Fruit fly (Drosophila melanogaster) whole organism, embryonic: ENCODE data around the gene CG13465.
A peak's percentile ranks its signal among the peaks of the same experiment; 100 is the strongest.

Experiments used
- Ada2b ChIP-seq: fragments of 200-800 bp; sonication (Bioruptor generic); IDR thresholded peaks from 2 replicates; pipeline ENCODE4 v1.3.6; 2022; ENCODE audit warnings: missing biosample characterization, missing genetic modification characterization
- Asciz ChIP-seq: fragments of 200-800 bp; sonication (Bioruptor generic); optimal IDR thresholded peaks from 2 replicates; lab custom pipeline; 2017; ENCODE audit warnings: missing biosample characterization, mild to moderate bottlenecking, missing genetic modification characterization, missing genetic modification reagents
- CG10979 ChIP-seq: fragments of 200-800 bp; sonication (Bioruptor generic); optimal IDR thresholded peaks from 2 replicates; lab custom pipeline; 2018; ENCODE audit warnings: missing biosample characterization, mild to moderate bottlenecking, missing genetic modification characterization, moderate library complexity
- CG11504 ChIP-seq: fragments of 200-800 bp; sonication (Bioruptor generic); optimal IDR thresholded peaks from 3 replicates; lab custom pipeline; 2019; ENCODE audit warnings: missing biosample characterization, mild to moderate bottlenecking, missing genetic modification characterization, moderate library complexity
- CG12219 ChIP-seq: fragments of 200-800 bp; sonication (Bioruptor generic); optimal IDR thresholded peaks from 3 replicates; lab custom pipeline; 2018; ENCODE audit warnings: missing biosample characterization, mild to moderate bottlenecking, missing genetic modification characterization
- CG17359 ChIP-seq: fragments of 200-800 bp; sonication (Bioruptor generic); optimal IDR thresholded peaks from 3 replicates; lab custom pipeline; 2018; ENCODE audit warnings: missing biosample characterization, mild to moderate bottlenecking, missing genetic modification characterization, moderate library complexity
- CG17568 ChIP-seq: fragments of 200-800 bp; sonication (Bioruptor generic); optimal IDR thresholded peaks from 2 replicates; lab custom pipeline; 2018; ENCODE audit warnings: missing biosample characterization, mild to moderate bottlenecking, missing genetic modification characterization, moderate library complexity
- CG18476 ChIP-seq: fragments of 200-800 bp; sonication (Bioruptor generic); optimal IDR thresholded peaks from 2 replicates; lab custom pipeline; 2016; ENCODE audit warnings: missing biosample characterization, mild to moderate bottlenecking, missing genetic modification characterization
- CG2875 ChIP-seq: fragments of 200-800 bp; sonication (Bioruptor generic); optimal IDR thresholded peaks from 2 replicates; lab custom pipeline; 2017; ENCODE audit warnings: missing biosample characterization, mild to moderate bottlenecking, missing genetic modification characterization, missing genetic modification reagents
- CG2889 ChIP-seq: fragments of 200-800 bp; sonication (Bioruptor generic); IDR thresholded peaks from 3 replicates; pipeline ENCODE4 v1.3.6; 2022; ENCODE audit warnings: missing biosample characterization, missing genetic modification characterization
- CG6175 ChIP-seq: fragments of 200-800 bp; sonication (Bioruptor generic); IDR thresholded peaks from 3 replicates; pipeline ENCODE4 v1.3.6; 2022; ENCODE audit warnings: missing biosample characterization, missing genetic modification characterization
- CG6765 ChIP-seq: fragments of 200-800 bp; sonication (Bioruptor generic); optimal IDR thresholded peaks from 3 replicates; lab custom pipeline; 2017; ENCODE audit warnings: missing biosample characterization, mild to moderate bottlenecking, missing genetic modification characterization
- CG6791 ChIP-seq: fragments of 200-800 bp; sonication (Bioruptor generic); IDR thresholded peaks from 3 replicates; pipeline ENCODE4 v1.3.6; 2022; ENCODE audit warnings: missing biosample characterization, missing genetic modification characterization; ENCODE audit not compliant: partially characterized antibody
- CG7786 ChIP-seq: fragments of 200-800 bp; sonication (Bioruptor generic); optimal IDR thresholded peaks from 2 replicates; lab custom pipeline; 2016; ENCODE audit warnings: missing biosample characterization, missing genetic modification characterization
- CG8290 ChIP-seq, 3 experiments: fragments of 200-800 bp; sonication (Bioruptor generic); optimal IDR thresholded peaks; 2 replicates each; lab custom pipeline; 2016 to 2019; ENCODE audit warnings: missing biosample characterization in 3 of 3, missing genetic modification characterization in 3 of 3, mild to moderate bottlenecking in 2 of 3, moderate library complexity in 1 of 3
- CG9797 ChIP-seq: fragments of 200-800 bp; sonication (Bioruptor generic); optimal IDR thresholded peaks from 3 replicates; lab custom pipeline; 2018; ENCODE audit warnings: missing biosample characterization, mild to moderate bottlenecking, missing genetic modification characterization
- CkIIα-i1 ChIP-seq: fragments of 200-800 bp; sonication (Bioruptor generic); IDR thresholded peaks from 2 replicates; pipeline ENCODE4 v1.3.6; 2022; ENCODE audit warnings: missing biosample characterization, missing genetic modification characterization
- D ChIP-seq, 2 experiments: fragments of 200-800 bp in 1 of 2; fragments of >200 bp in 1 of 2; sonication (Bioruptor generic) in 1 of 2; optimal IDR thresholded peaks; 2 replicates in 1 of 2; 3 replicates in 1 of 2; lab custom pipeline; 2017; ENCODE audit warnings: mild to moderate bottlenecking in 1 of 2, missing biosample characterization in 1 of 2, missing genetic modification characterization in 1 of 2, missing genetic modification reagents in 1 of 2
- Dad ChIP-seq: fragments of 200-800 bp; sonication (Bioruptor generic); optimal IDR thresholded peaks from 3 replicates; lab custom pipeline; 2016; ENCODE audit warnings: missing biosample characterization, missing genetic modification characterization
- Doc3 ChIP-seq: fragments of 200-800 bp; sonication (Bioruptor generic); IDR thresholded peaks from 3 replicates; pipeline ENCODE4 v1.3.6; 2022; ENCODE audit warnings: missing biosample characterization, missing genetic modification characterization; ENCODE audit not compliant: partially characterized antibody
- HHEX ChIP-seq: fragments of 200-800 bp; sonication (Bioruptor generic); optimal IDR thresholded peaks from 3 replicates; lab custom pipeline; 2017; ENCODE audit warnings: missing biosample characterization, mild to moderate bottlenecking, missing genetic modification characterization, missing genetic modification reagents
- Hsf ChIP-seq: fragments of 200-800 bp; sonication (Bioruptor generic); optimal IDR thresholded peaks from 3 replicates; lab custom pipeline; 2016; ENCODE audit warnings: missing biosample characterization, missing genetic modification characterization
- Kr ChIP-seq: fragments of 200-800 bp; sonication (Bioruptor generic); optimal IDR thresholded peaks from 2 replicates; lab custom pipeline; 2017; ENCODE audit warnings: missing biosample characterization, mild to moderate bottlenecking, missing genetic modification characterization
- NC2β ChIP-seq: fragments of 200-800 bp; sonication (Bioruptor generic); optimal IDR thresholded peaks from 2 replicates; lab custom pipeline; 2016; ENCODE audit warnings: missing biosample characterization, missing genetic modification characterization
- NK7.1 ChIP-seq: fragments of 200-800 bp; sonication (Bioruptor generic); optimal IDR thresholded peaks from 3 replicates; lab custom pipeline; 2016; ENCODE audit warnings: missing biosample characterization, missing genetic modification characterization
- Nf-YB ChIP-seq: fragments of 200-800 bp; sonication (Bioruptor generic); optimal IDR thresholded peaks from 3 replicates; lab custom pipeline; 2019; ENCODE audit warnings: missing biosample characterization, mild to moderate bottlenecking, missing genetic modification characterization, moderate library complexity
- Poxn ChIP-seq: fragments of 200-800 bp; sonication (Bioruptor generic); IDR thresholded peaks from 2 replicates; pipeline ENCODE4 v1.3.6; 2022; ENCODE audit warnings: missing biosample characterization, missing genetic modification characterization
- ab ChIP-seq: fragments of 200-800 bp; sonication (Bioruptor generic); optimal IDR thresholded peaks from 2 replicates; lab custom pipeline; 2016; ENCODE audit warnings: missing biosample characterization, missing genetic modification characterization
- br ChIP-seq: fragments of >200 bp; optimal IDR thresholded peaks from 2 replicates; lab custom pipeline; 2017
- chif ChIP-seq, 2 experiments: fragments of 200-800 bp; sonication (Bioruptor generic); optimal IDR thresholded peaks; 3 replicates each; lab custom pipeline; 2016; ENCODE audit warnings: missing biosample characterization in 2 of 2, missing genetic modification characterization in 2 of 2
- dati ChIP-seq: fragments of 200-800 bp; sonication (Bioruptor generic); IDR thresholded peaks from 2 replicates; pipeline ENCODE4 v1.3.6; 2022; ENCODE audit warnings: missing biosample characterization, missing genetic modification characterization
- emc ChIP-seq: fragments of 200-800 bp; sonication (Bioruptor generic); optimal IDR thresholded peaks from 2 replicates; lab custom pipeline; 2016; ENCODE audit warnings: missing biosample characterization, missing genetic modification characterization
- jing ChIP-seq: fragments of 200-800 bp; sonication (Bioruptor generic); optimal IDR thresholded peaks from 2 replicates; lab custom pipeline; 2018; ENCODE audit warnings: missing biosample characterization, mild to moderate bottlenecking, missing genetic modification characterization
- lab ChIP-seq: fragments of 200-800 bp; sonication (Bioruptor generic); optimal IDR thresholded peaks from 3 replicates; lab custom pipeline; 2017; ENCODE audit warnings: missing biosample characterization, missing genetic modification characterization, mild to moderate bottlenecking, moderate library complexity, missing genetic modification reagents
- maf-S ChIP-seq: fragments of 200-800 bp; sonication (Bioruptor generic); optimal IDR thresholded peaks from 2 replicates; lab custom pipeline; 2016; ENCODE audit warnings: missing biosample characterization, missing genetic modification characterization
- pnt ChIP-seq: fragments of 200-800 bp; sonication (Bioruptor generic); optimal IDR thresholded peaks from 3 replicates; lab custom pipeline; 2016; ENCODE audit warnings: missing biosample characterization, missing genetic modification characterization
- sqz ChIP-seq: fragments of 200-800 bp; sonication (Bioruptor generic); optimal IDR thresholded peaks from 3 replicates; lab custom pipeline; 2018; ENCODE audit warnings: missing biosample characterization, mild to moderate bottlenecking, missing genetic modification characterization
- tup ChIP-seq: fragments of 200-800 bp; sonication (Bioruptor generic); optimal IDR thresholded peaks from 2 replicates; lab custom pipeline; 2016; ENCODE audit warnings: missing biosample characterization, mild to moderate bottlenecking, missing genetic modification characterization, moderate library complexity
- tx ChIP-seq: fragments of 200-800 bp; sonication (Bioruptor generic); optimal IDR thresholded peaks from 2 replicates; lab custom pipeline; 2016; ENCODE audit warnings: missing biosample characterization, missing genetic modification characterization
- unpg ChIP-seq: fragments of 200-800 bp; sonication (Bioruptor generic); optimal IDR thresholded peaks from 3 replicates; lab custom pipeline; 2018; ENCODE audit warnings: missing biosample characterization, mild to moderate bottlenecking, missing genetic modification characterization, moderate library complexity

CG13465 gene

DNA sequence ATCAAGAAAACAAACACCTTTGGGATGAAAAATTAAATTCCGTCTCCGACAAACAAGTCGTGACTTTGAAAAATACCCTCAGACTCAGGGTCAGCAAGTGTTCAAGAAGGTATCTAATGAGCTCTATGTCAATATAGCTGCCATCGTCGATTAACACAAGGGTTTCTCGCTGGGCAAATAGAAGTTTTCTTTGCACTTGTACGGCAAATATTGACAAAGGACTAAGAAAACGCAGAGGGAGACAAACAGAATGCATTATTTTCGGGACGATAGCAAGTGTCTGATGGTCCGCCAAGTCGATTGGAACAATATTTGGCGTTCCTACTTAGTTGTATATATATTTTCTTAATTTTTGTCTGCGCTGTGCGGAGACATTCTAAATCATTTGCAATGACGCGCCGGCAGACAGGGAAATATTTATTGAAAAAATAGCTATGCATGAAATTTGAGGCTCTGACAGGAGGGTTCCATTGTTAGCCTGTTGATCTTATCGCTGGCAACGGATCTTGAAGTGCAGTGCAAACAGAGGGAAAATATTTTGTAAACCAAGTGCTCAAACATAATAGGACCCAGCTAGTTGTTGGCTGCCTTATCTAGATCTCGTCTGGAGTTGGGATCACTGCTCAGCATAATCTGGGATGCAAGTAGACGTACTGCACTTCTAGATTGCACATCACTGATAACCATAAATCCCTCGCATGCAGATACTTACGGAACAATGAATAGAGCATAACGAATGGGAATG is 12.3 kb upstream of the CG13465 start (continued):
- no peak for TF ChIP-seq CG18476 (GFP tag; lab: Kevin White, UChicago)
- TF ChIP-seq D (optimal IDR thresholded peaks at IDR 0.05; lab: Kevin White, UChicago) = peak; percentile 65
- TF ChIP-seq D (GFP tag; optimal IDR thresholded peaks at IDR 0.05; lab: Kevin White, UChicago) = peak; percentile 47
- TF ChIP-seq CG6175 (GFP tag; lab: Robert Waterston, UW) = no peak
- peak; percentile 66 for TF ChIP-seq CG17568 (GFP tag; lab: Kevin White, UChicago)
- TF ChIP-seq CG9797 (GFP tag; lab: Kevin White, UChicago) = no peak
- no peak for TF ChIP-seq maf-S (GFP tag; lab: Kevin White, UChicago)
- no peak for TF ChIP-seq CG11504 (tag; lab: Kevin White, UChicago)
- no peak for TF ChIP-seq pnt (GFP tag; lab: Kevin White, UChicago)
- peak; percentile 27 for TF ChIP-seq Asciz (GFP tag; lab: Kevin White, UChicago)
- TF ChIP-seq CG6765 (GFP tag; lab: Kevin White, UChicago) = no peak
- TF ChIP-seq lab (GFP tag; lab: Kevin White, UChicago) = no peak
- TF ChIP-seq NK7.1 (GFP tag; lab: Kevin White, UChicago) = peak; percentile 26
- no peak for TF ChIP-seq Poxn (GFP tag; lab: Robert Waterston, UW)
- no peak for TF ChIP-seq Dad
- peak; percentile 20 for TF ChIP-seq CG12219 (GFP tag; lab: Kevin White, UChicago)
- TF ChIP-seq CG2889 = no peak
- no peak for TF ChIP-seq CG17359
- TF ChIP-seq tx = no peak
- TF ChIP-seq ab (GFP tag; lab: Kevin White, UChicago) = no peak
- peak; percentile 65 for TF ChIP-seq sqz (GFP tag; lab: Kevin White, UChicago)
- no peak for TF ChIP-seq CG6791 (GFP tag; lab: Robert Waterston, UW)
- TF ChIP-seq Ada2b (GFP tag; lab: Robert Waterston, UW) = no peak
- no peak for TF ChIP-seq Hsf
- peak; percentile 57 for TF ChIP-seq Nf-YB (GFP tag; lab: Kevin White, UChicago)
- TF ChIP-seq CG2875 = peak; percentile 51
- TF ChIP-seq emc (GFP tag; lab: Kevin White, UChicago) = no peak
- TF ChIP-seq CG8290 (GFP tag; optimal IDR thresholded peaks at IDR 0.05; lab: Kevin White, UChicago) = peak; percentile 53
- TF ChIP-seq CG8290 (tag; optimal IDR thresholded peaks at IDR 0.05; lab: Kevin White, UChicago) = peak in 1 of 2 experiments; percentile 80
- no peak for TF ChIP-seq HHEX (GFP tag; lab: Kevin White, UChicago)
- TF ChIP-seq br (lab: Kevin White, UChicago) = no peak
- no peak for TF ChIP-seq dati (GFP tag; lab: Robert Waterston, UW)
- peak; percentile 44 for TF ChIP-seq NC2β (GFP tag; lab: Kevin White, UChicago)
- TF ChIP-seq chif (GFP tag; optimal IDR thresholded peaks at IDR 0.05; lab: Kevin White, UChicago) = peak; percentile 28 to 56
- no peak for TF ChIP-seq CG7786 (GFP tag; lab: Kevin White, UChicago)
- TF ChIP-seq Doc3 (GFP tag; lab: Robert Waterston, UW) = no peak
- TF ChIP-seq unpg = peak; percentile 24
- no peak for TF ChIP-seq jing (GFP tag; lab: Kevin White, UChicago)
- peak; percentile 98 for TF ChIP-seq Kr (GFP tag; lab: Kevin White, UChicago)
- TF ChIP-seq CkIIα-i1 (GFP tag; lab: Robert Waterston, UW) = no peak
- TF ChIP-seq CG10979 (tag; lab: Kevin White, UChicago) = peak; percentile 40
- TF ChIP-seq tup (GFP tag; lab: Kevin White, UChicago) = peak; percentile 42
